Worm (Caenorhabditis elegans) whole organism, L1 larva: ENCODE results near the gene R05H10.1.
"Not testable (repeated sequence)": the region's sequence is repeated elsewhere in the genome, so short reads cannot be mapped to it uniquely, and the experiment has no call there.

Source experiments
- F16B12.6 ChIP-seq: fragments of 150-350 bp; optimal IDR thresholded peaks from 2 replicates; lab custom pipeline; 2014; ENCODE audit warnings: missing biosample characterization, missing genetic modification characterization
- Y116A8C.19 ChIP-seq: sonication (generic microtip); optimal IDR thresholded peaks from 2 replicates; lab custom pipeline; 2016; ENCODE audit warnings: missing compliant biosample characterization, missing genetic modification characterization, borderline replicate concordance
- ama-1 ChIP-seq: fragments of 150-350 bp; optimal IDR thresholded peaks from 2 replicates; lab custom pipeline; 2014
- blmp-1 ChIP-seq: fragments of 150-350 bp; optimal IDR thresholded peaks from 2 replicates; lab custom pipeline; 2014; ENCODE audit warnings: missing biosample characterization, missing genetic modification characterization
- ceh-63 ChIP-seq: fragments of 200-800 bp; sonication (Bioruptor generic); optimal IDR thresholded peaks from 2 replicates; lab custom pipeline; 2018; ENCODE audit warnings: mild to moderate bottlenecking, missing genetic modification characterization, missing compliant biosample characterization
- ceh-8 ChIP-seq: fragments of 200-800 bp; sonication (Bioruptor generic); optimal IDR thresholded peaks from 2 replicates; lab custom pipeline; 2018; ENCODE audit warnings: mild to moderate bottlenecking, missing genetic modification characterization, moderate library complexity, missing compliant biosample characterization
- ceh-82 ChIP-seq, 3 experiments: fragments of 150-350 bp in 1 of 3; sonication (generic microtip) in 2 of 3; optimal IDR thresholded peaks; 2 replicates each; lab custom pipeline; 2014 to 2017; ENCODE audit warnings: missing biosample characterization in 3 of 3, missing genetic modification characterization in 3 of 3
- ces-1 ChIP-seq: fragments of 150-350 bp; optimal IDR thresholded peaks from 2 replicates; lab custom pipeline; 2014; ENCODE audit warnings: missing biosample characterization, missing genetic modification reagents, missing genetic modification characterization
- dsc-1 ChIP-seq: sonication (generic microtip); optimal IDR thresholded peaks from 2 replicates; lab custom pipeline; 2016; ENCODE audit warnings: mild to moderate bottlenecking, missing genetic modification characterization, missing compliant biosample characterization
- efl-1 ChIP-seq, 4 experiments: fragments of 150-350 bp; optimal IDR thresholded peaks in 3 of 4; peaks in 1 of 4; 1 replicate in 1 of 4; 2 replicates in 3 of 4; lab custom pipeline; 2014; ENCODE audit warnings: missing biosample characterization in 2 of 4, missing genetic modification characterization in 2 of 4, missing genetic modification reagents in 2 of 4
- efl-3 ChIP-seq: fragments of 200-800 bp; sonication (Bioruptor generic); optimal IDR thresholded peaks from 2 replicates; lab custom pipeline; 2018; ENCODE audit warnings: mild to moderate bottlenecking, missing genetic modification characterization, missing compliant biosample characterization
- egl-13 ChIP-seq: sonication (generic microtip); optimal IDR thresholded peaks from 2 replicates; lab custom pipeline; 2016; ENCODE audit warnings: missing genotype, missing genetic modification reagents, missing genetic modification characterization, missing compliant biosample characterization
- elt-2 ChIP-seq: sonication (generic microtip); optimal IDR thresholded peaks from 2 replicates; lab custom pipeline; 2016; ENCODE audit warnings: missing genetic modification characterization, mild to moderate bottlenecking, inconsistent platforms, missing compliant biosample characterization, missing genetic modification reagents
- elt-3 ChIP-seq, 6 experiments: fragments of 150-350 bp in 1 of 6; sonication (generic microtip); optimal IDR thresholded peaks; 2 replicates each; lab custom pipeline; 2017 to 2018; ENCODE audit warnings: missing biosample characterization in 6 of 6, missing genetic modification characterization in 6 of 6, inconsistent platforms in 1 of 6
- fkh-8 ChIP-seq: sonication (generic microtip); optimal IDR thresholded peaks from 2 replicates; lab custom pipeline; 2016; ENCODE audit warnings: mild to moderate bottlenecking, missing genetic modification characterization, missing compliant biosample characterization
- fos-1 ChIP-seq: fragments of 150-350 bp; optimal IDR thresholded peaks from 2 replicates; lab custom pipeline; 2014; ENCODE audit warnings: missing biosample characterization, missing genetic modification characterization
- irx-1 ChIP-seq: sonication (generic microtip); optimal IDR thresholded peaks from 2 replicates; lab custom pipeline; 2016; ENCODE audit warnings: missing genetic modification characterization, missing compliant biosample characterization
- jun-1 ChIP-seq: fragments of 150-350 bp; optimal IDR thresholded peaks from 2 replicates; lab custom pipeline; 2014; ENCODE audit warnings: missing biosample characterization, missing genetic modification reagents, missing genetic modification characterization
- lin-13 ChIP-seq: fragments of 150-350 bp; optimal IDR thresholded peaks from 2 replicates; lab custom pipeline; 2014; ENCODE audit warnings: missing biosample characterization, missing genetic modification reagents, missing genetic modification characterization
- lin-14 ChIP-seq: fragments of 200-800 bp; sonication (Bioruptor generic); optimal IDR thresholded peaks from 2 replicates; lab custom pipeline; 2018; ENCODE audit warnings: mild to moderate bottlenecking, missing genetic modification characterization, moderate library complexity, missing compliant biosample characterization
- lin-15B ChIP-seq: fragments of 150-350 bp; sonication (generic microtip); optimal IDR thresholded peaks from 3 replicates; lab custom pipeline; 2014; ENCODE audit warnings: missing biosample characterization, missing genetic modification characterization
- lin-35 ChIP-seq, 2 experiments: fragments of 150-350 bp; optimal IDR thresholded peaks; 2 replicates each; lab custom pipeline; 2014; ENCODE audit warnings: missing biosample characterization in 2 of 2, missing genetic modification characterization in 2 of 2, missing genetic modification reagents in 2 of 2
- lir-3 ChIP-seq: sonication (generic microtip); optimal IDR thresholded peaks from 2 replicates; lab custom pipeline; 2016; ENCODE audit warnings: mild to moderate bottlenecking, missing genetic modification characterization, moderate library complexity, missing compliant biosample characterization; ENCODE audit not compliant: poor library complexity
- mab-9 ChIP-seq: fragments of 200-800 bp; sonication (Bioruptor generic); IDR thresholded peaks from 2 replicates; pipeline ENCODE4 v1.3.6; 2022; ENCODE audit warnings: missing genetic modification reagents, missing genetic modification characterization, missing compliant biosample characterization
- mdl-1 ChIP-seq, 2 experiments: fragments of 150-350 bp; optimal IDR thresholded peaks; 2 replicates each; lab custom pipeline; 2014 to 2017; ENCODE audit warnings: missing biosample characterization in 2 of 2, missing genetic modification characterization in 2 of 2, inconsistent platforms in 1 of 2
- nhr-19 ChIP-seq: fragments of 200-800 bp; sonication (Bioruptor generic); conservative IDR thresholded peaks from 2 replicates; pipeline ENCODE4 v1.3.6; 2022; ENCODE audit warnings: missing genetic modification characterization, missing compliant biosample characterization
- nhr-20 ChIP-seq: sonication (generic microtip); optimal IDR thresholded peaks from 2 replicates; lab custom pipeline; 2016; ENCODE audit warnings: mild to moderate bottlenecking, missing genetic modification characterization, missing compliant biosample characterization
- nhr-28 ChIP-seq: fragments of 150-350 bp; optimal IDR thresholded peaks from 2 replicates; lab custom pipeline; 2014; ENCODE audit warnings: missing biosample characterization, missing genetic modification characterization
- nhr-76 ChIP-seq: sonication (generic microtip); optimal IDR thresholded peaks from 2 replicates; lab custom pipeline; 2017; ENCODE audit warnings: missing biosample characterization, missing genetic modification characterization
- nhr-85 ChIP-seq: sonication (generic microtip); peaks from one replicate; lab custom pipeline; 2016; ENCODE audit warnings: missing genetic modification characterization, inconsistent platforms, missing compliant biosample characterization
- nhr-90 ChIP-seq: sonication (generic microtip); optimal IDR thresholded peaks from 2 replicates; lab custom pipeline; 2016; ENCODE audit warnings: mild to moderate bottlenecking, missing genetic modification characterization, missing compliant biosample characterization; ENCODE audit not compliant: poor library complexity
- pag-3 ChIP-seq: sonication (generic microtip); optimal IDR thresholded peaks from 2 replicates; lab custom pipeline; 2017; ENCODE audit warnings: missing genetic modification characterization, mild to moderate bottlenecking, missing compliant biosample characterization, antibody characterized with exemption, borderline replicate concordance; ENCODE audit not compliant: insufficient read depth
- pqm-1 ChIP-seq: sonication (generic microtip); optimal IDR thresholded peaks from 3 replicates; lab custom pipeline; 2017; ENCODE audit warnings: missing biosample characterization, missing genetic modification characterization
- skn-1 ChIP-seq: fragments of 150-350 bp; optimal IDR thresholded peaks from 2 replicates; lab custom pipeline; 2014; ENCODE audit warnings: missing biosample characterization, missing genetic modification characterization
- snpc-4 ChIP-seq: fragments of 150-350 bp; optimal IDR thresholded peaks from 2 replicates; lab custom pipeline; 2014; ENCODE audit warnings: missing biosample characterization, missing genetic modification characterization
- snu-23 ChIP-seq: sonication (generic microtip); optimal IDR thresholded peaks from 2 replicates; lab custom pipeline; 2016; ENCODE audit warnings: missing genetic modification characterization, missing compliant biosample characterization
- tlp-1 ChIP-seq: fragments of 150-350 bp; optimal IDR thresholded peaks from 2 replicates; lab custom pipeline; 2014; ENCODE audit warnings: missing biosample characterization, missing genetic modification characterization
- unc-30 ChIP-seq: sonication (generic microtip); optimal IDR thresholded peaks from 2 replicates; lab custom pipeline; 2017; ENCODE audit warnings: missing biosample characterization, missing genetic modification characterization
- unc-98 ChIP-seq: fragments of 200-800 bp; sonication (Bioruptor generic); IDR thresholded peaks from 2 replicates; pipeline ENCODE4 v1.3.6; 2022; ENCODE audit warnings: missing genetic modification characterization, missing compliant biosample characterization
- vab-15 ChIP-seq: sonication (generic microtip); optimal IDR thresholded peaks from 2 replicates; lab custom pipeline; 2017; ENCODE audit warnings: missing genotype, mild to moderate bottlenecking, missing genetic modification characterization, missing compliant biosample characterization
- xbp-1 ChIP-seq: sonication (generic microtip); optimal IDR thresholded peaks from 2 replicates; lab custom pipeline; 2016; ENCODE audit warnings: missing genetic modification characterization, missing compliant biosample characterization
- zag-1 ChIP-seq: fragments of 150-350 bp; optimal IDR thresholded peaks from 2 replicates; lab custom pipeline; 2014; ENCODE audit warnings: missing biosample characterization, missing genetic modification characterization
- zip-4 ChIP-seq: fragments of 200-800 bp; sonication (Bioruptor generic); optimal IDR thresholded peaks from 2 replicates; lab custom pipeline; 2018; ENCODE audit warnings: mild to moderate bottlenecking, missing genetic modification characterization, moderate library complexity, missing compliant biosample characterization
- ztf-4 ChIP-seq: fragments of 150-350 bp; optimal IDR thresholded peaks from 2 replicates; lab custom pipeline; 2014; ENCODE audit warnings: missing biosample characterization, missing genetic modification characterization

Gene R05H10.1

DNA sequence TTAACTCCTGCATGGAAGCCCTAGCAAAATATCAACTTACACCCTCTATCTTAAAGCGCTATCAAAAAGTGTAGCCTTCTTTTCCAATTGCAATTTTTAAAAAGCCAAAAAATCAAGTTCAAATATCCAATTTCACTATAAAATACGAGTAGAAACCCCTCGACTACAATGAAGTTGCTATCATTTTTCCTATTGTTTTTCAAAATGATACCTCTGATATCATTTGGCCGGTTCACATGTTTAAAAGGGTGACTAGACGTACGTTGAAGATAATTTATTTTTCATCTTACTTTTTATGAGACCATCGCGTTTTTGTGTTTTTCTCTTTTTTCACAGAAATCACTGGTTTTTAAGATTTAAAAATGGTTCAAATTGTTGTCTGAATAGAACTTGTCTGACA lies at the start of gene R05H10.1:
Gene R05H10.1 (plus strand): TSS at position 334 of the 400 bp plus-strand sequence.
- no peak for TF ChIP-seq pqm-1 (tag; lab: Kevin White, UChicago)
- peak in 2 of 6 experiments; percentile 2 to 33 for TF ChIP-seq elt-3 (tag; optimal IDR thresholded peaks at IDR 0.05; lab: Kevin White, UChicago)
- TF ChIP-seq nhr-20 (tag; lab: Kevin White, UChicago) = peak; percentile 79

DNA sequence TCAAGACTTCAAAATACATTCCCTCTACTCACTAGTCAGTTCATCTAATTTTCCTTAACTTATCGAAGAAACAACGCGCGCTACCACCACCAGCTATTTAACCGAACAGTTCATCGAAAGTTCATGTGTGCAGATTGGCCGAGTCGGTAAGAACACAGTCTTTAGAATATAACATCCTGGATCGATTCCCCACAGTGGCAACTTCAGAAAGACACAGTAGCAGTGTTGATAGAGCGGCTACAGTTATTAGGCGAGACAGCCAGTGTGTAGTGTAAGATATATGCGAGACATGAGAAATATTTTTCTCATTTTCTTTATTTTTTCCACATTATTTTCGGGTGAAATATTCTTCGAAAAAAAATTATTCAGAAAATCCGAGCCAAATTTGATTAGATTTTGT lies 49.1 kb upstream of the R05H10.1 start:
- peak; percentile 32 for TF ChIP-seq nhr-90 (tag; lab: Kevin White, UChicago)
- TF ChIP-seq lin-35 (GFP tag; optimal IDR thresholded peaks at IDR 0.05; lab: Kevin White, UChicago) = peak in 1 of 2 experiments; percentile 18
- TF ChIP-seq snpc-4 = peak; percentile 17
- TF ChIP-seq efl-1 (optimal IDR thresholded peaks at IDR 0.05; lab: Kevin White, UChicago) = peak in 1 of 2 experiments; percentile 0
- TF ChIP-seq efl-1 (GFP tag; optimal IDR thresholded peaks at IDR 0.05 in 1 of 2; lab: Kevin White, UChicago) = not testable (repeated sequence)
- TF ChIP-seq snu-23 (GFP tag; lab: Kevin White, UChicago) = peak; percentile 36
- TF ChIP-seq nhr-19 (GFP tag; lab: Robert Waterston, UW) = peak; percentile 23; the same call in 1 of the 2 replicates
- TF ChIP-seq nhr-85 (tag; lab: Kevin White, UChicago) = peak; percentile 13

ce11 chrII:14804259-14804899 lies 47.2 kb upstream of the R05H10.1 start, which contains the start of gene W01D2.3:
TSS of gene W01D2.3 (minus strand) at chrII:14804309.
- 0 out of 2 replicates have a peak, but pooled peaks have one; percentile 50 for TF ChIP-seq mab-9 (GFP tag; lab: Robert Waterston, UW)
- no peak for TF ChIP-seq ceh-63 (GFP tag; lab: Kevin White, UChicago)
- TF ChIP-seq elt-2 (tag; lab: Kevin White, UChicago) = peak; percentile 31
- peak; percentile 27 for TF ChIP-seq egl-13 (tag; lab: Kevin White, UChicago)
- TF ChIP-seq ceh-8 (GFP tag; lab: Kevin White, UChicago) = peak; percentile 64
- no peak for TF ChIP-seq nhr-76 (tag; lab: Kevin White, UChicago)
- peak; percentile 99 for TF ChIP-seq snpc-4
- TF ChIP-seq efl-1 (optimal IDR thresholded peaks at IDR 0.05; lab: Kevin White, UChicago) = peak; percentile 25 to 65
- peak; percentile 41 to 97 for TF ChIP-seq efl-1 (GFP tag; optimal IDR thresholded peaks at IDR 0.05 in 1 of 2; lab: Kevin White, UChicago)
- no peak for TF ChIP-seq pqm-1 (tag; lab: Kevin White, UChicago)
- no peak for TF ChIP-seq unc-30 (tag; lab: Kevin White, UChicago)
- peak; percentile 28 for TF ChIP-seq F16B12.6
- peak; percentile 82 for TF ChIP-seq nhr-19 (GFP tag; lab: Robert Waterston, UW)
- no peak for TF ChIP-seq pag-3 (tag; lab: Kevin White, UChicago)
- TF ChIP-seq Y116A8C.19 (tag; lab: Kevin White, UChicago) = no peak
- TF ChIP-seq zag-1 = no peak
- peak; percentile 69 for TF ChIP-seq xbp-1
- peak; percentile 88 for TF ChIP-seq nhr-85 (tag; lab: Kevin White, UChicago)
- no peak for TF ChIP-seq fos-1 (tag; lab: Kevin White, UChicago)
- peak; percentile 73 for TF ChIP-seq lin-14 (GFP tag; lab: Kevin White, UChicago)
- TF ChIP-seq snu-23 (GFP tag; lab: Kevin White, UChicago) = peak; percentile 81
- TF ChIP-seq nhr-28 (tag; lab: Kevin White, UChicago) = no peak
- TF ChIP-seq jun-1 = peak; percentile 37
- TF ChIP-seq ces-1 = no peak
- no peak for TF ChIP-seq fkh-8 (tag; lab: Kevin White, UChicago)
- peak; percentile 59 for TF ChIP-seq efl-3 (GFP tag; lab: Kevin White, UChicago)
- TF ChIP-seq nhr-90 (tag; lab: Kevin White, UChicago) = peak; percentile 88
- peak; percentile 28 for TF ChIP-seq lin-13 (GFP tag; lab: Kevin White, UChicago)
- peak; percentile 50 to 66 (median 60) for TF ChIP-seq ceh-82 (tag; optimal IDR thresholded peaks at IDR 0.05; lab: Kevin White, UChicago)
- TF ChIP-seq lin-15B = peak; percentile 10
- TF ChIP-seq unc-98 = no peak
- TF ChIP-seq lin-35 (GFP tag; optimal IDR thresholded peaks at IDR 0.05; lab: Kevin White, UChicago) = peak; percentile 46 to 54
- peak; percentile 61 for TF ChIP-seq skn-1 (tag; lab: Kevin White, UChicago)
- TF ChIP-seq tlp-1 = no peak
- TF ChIP-seq blmp-1 = peak; percentile 48
- TF ChIP-seq ztf-4 (tag; lab: Kevin White, UChicago) = peak; percentile 51
- TF ChIP-seq lir-3 = peak; percentile 32
- peak; percentile 47 for TF ChIP-seq vab-15
- no peak for TF ChIP-seq elt-3 (tag; optimal IDR thresholded peaks at IDR 0.05; lab: Kevin White, UChicago)
- TF ChIP-seq ama-1 (lab: Kevin White, UChicago) = no peak
- peak; percentile 86 for TF ChIP-seq dsc-1 (tag; lab: Kevin White, UChicago)
- TF ChIP-seq nhr-20 (tag; lab: Kevin White, UChicago) = peak; percentile 79
- TF ChIP-seq mdl-1 (tag; optimal IDR thresholded peaks at IDR 0.05; lab: Kevin White, UChicago) = peak in 1 of 2 experiments; percentile 55
- peak; percentile 77 for TF ChIP-seq zip-4
- TF ChIP-seq irx-1 (tag; lab: Kevin White, UChicago) = peak; percentile 74
